Worm (Caenorhabditis elegans): ENCODE results near the gene dpf-4.

The dpf-4 gene

DNA sequence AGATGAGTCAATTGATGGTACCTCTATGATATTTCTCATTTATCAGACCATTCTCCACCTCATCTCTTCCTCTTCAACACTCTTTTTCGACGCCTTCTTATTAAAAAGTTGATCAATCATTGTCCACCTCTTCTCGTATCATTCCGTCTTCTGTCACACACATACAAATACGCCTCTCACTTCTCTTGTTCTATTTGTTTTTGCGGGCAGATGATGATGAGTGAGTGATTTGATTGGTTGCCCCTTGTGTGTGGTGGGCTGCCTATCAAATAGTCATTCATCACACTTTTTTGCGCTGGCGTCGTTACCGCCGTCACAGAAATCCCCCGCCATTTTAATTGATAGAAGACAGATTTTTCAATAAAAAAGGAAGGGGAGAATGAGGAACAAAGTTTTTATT is 46.4 kb upstream of the dpf-4 start (continued):
- TF ChIP-seq skn-1 (tag; optimal IDR thresholded peaks at IDR 0.05), result no peak
- TF ChIP-seq ztf-11 (tag; optimal IDR thresholded peaks at IDR 0.05), result no peak
- no peak for TF ChIP-seq isw-1 (GFP tag; IDR thresholded peaks at IDR 0.05)
- no peak for TF ChIP-seq nhr-77 (tag; optimal IDR thresholded peaks at IDR 0.05)
- TF ChIP-seq xbp-1 (tag; optimal IDR thresholded peaks at IDR 0.05), result no peak
- no peak for TF ChIP-seq unc-30 (tag; optimal IDR thresholded peaks at IDR 0.05)
- no peak for TF ChIP-seq ceh-88 (GFP tag; IDR thresholded peaks at IDR 0.05)
- no peak for TF ChIP-seq lin-15B (tag; optimal IDR thresholded peaks at IDR 0.05)
- TF ChIP-seq lin-14 (GFP tag; optimal IDR thresholded peaks at IDR 0.05), result peak; percentile 66
- peak; percentile 81 for TF ChIP-seq blmp-1 (tag; optimal IDR thresholded peaks at IDR 0.05)
- no peak for TF ChIP-seq fkh-4 (tag; optimal IDR thresholded peaks at IDR 0.05; ENCODE audit: borderline replicate concordance)
- no peak for TF ChIP-seq fkh-8 (tag; optimal IDR thresholded peaks at IDR 0.05)
- no peak for TF ChIP-seq egl-13 (tag; optimal IDR thresholded peaks at IDR 0.05)
- TF ChIP-seq vab-15 (tag; optimal IDR thresholded peaks at IDR 0.05), result no peak
- TF ChIP-seq tlp-1 (tag; optimal IDR thresholded peaks at IDR 0.05), result no peak
- TF ChIP-seq unc-86 (tag; optimal IDR thresholded peaks at IDR 0.05), result no peak
- peak in 1 of 2 experiments; percentile 52 for TF ChIP-seq lin-35 (GFP tag; optimal IDR thresholded peaks at IDR 0.05)
- no peak for TF ChIP-seq elt-2 (tag; optimal IDR thresholded peaks at IDR 0.05)
- TF ChIP-seq tbx-2 (tag; optimal IDR thresholded peaks at IDR 0.05), result peak; percentile 36
- no peak for TF ChIP-seq unc-98 (GFP tag; IDR thresholded peaks at IDR 0.05)

- TF ChIP-seq efl-3 (GFP tag; optimal IDR thresholded peaks at IDR 0.05) (no peak), lin-14 (GFP tag; optimal IDR thresholded peaks at IDR 0.05) (peak; percentile 6), blmp-1 (tag; optimal IDR thresholded peaks at IDR 0.05) (peak; percentile 40), rnt-1 (tag; optimal IDR thresholded peaks at IDR 0.05) (no peak), elt-3 (tag; optimal IDR thresholded peaks at IDR 0.05) (peak in 1 of 6 experiments; percentile 19), lin-35 (GFP tag; optimal IDR thresholded peaks at IDR 0.05) (peak in 1 of 2 experiments; percentile 29), irx-1 (tag; optimal IDR thresholded peaks at IDR 0.05) (no peak)
Observed at ce11 chrIII:5813501-5813900, 45.6 kb upstream of the dpf-4 start.

DNA sequence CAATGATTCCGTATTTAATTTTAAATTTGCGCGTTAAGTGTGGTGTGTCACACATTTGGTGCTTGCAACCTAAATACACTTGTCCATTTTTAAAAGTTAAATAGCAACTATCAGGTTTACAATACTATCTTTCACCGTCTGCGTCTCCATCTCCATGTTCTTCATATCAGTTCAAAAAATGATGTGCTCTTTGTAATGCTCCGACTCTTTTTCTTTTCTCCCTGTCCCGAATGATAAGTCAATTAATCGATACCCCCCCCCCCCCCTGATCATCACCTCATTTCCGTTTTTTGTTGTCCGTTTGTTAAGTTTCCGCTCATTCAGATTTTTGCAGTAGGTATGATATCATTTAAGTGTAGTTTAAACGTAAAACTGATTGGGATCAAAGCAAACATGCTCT is 45.0 kb upstream of the dpf-4 start:
- TF ChIP-seq elt-2 (tag; optimal IDR thresholded peaks at IDR 0.05) (peak; percentile 44), skn-1 (tag; optimal IDR thresholded peaks at IDR 0.05) (no peak), efl-1 (optimal IDR thresholded peaks at IDR 0.05) (no peak), efl-1 (GFP tag; optimal IDR thresholded peaks at IDR 0.05 in 1 of 2) (peak in 1 of 2 experiments; percentile 77)

- TF ChIP-seq unc-130 (tag; optimal IDR thresholded peaks at IDR 0.05) (peak; percentile 58), irx-1 (tag; optimal IDR thresholded peaks at IDR 0.05) (no peak), pax-3 (tag; optimal IDR thresholded peaks at IDR 0.05) (no peak), zag-1 (tag; optimal IDR thresholded peaks at IDR 0.05) (no peak), elt-2 (tag; optimal IDR thresholded peaks at IDR 0.05) (no peak), swsn-7 (tag; optimal IDR thresholded peaks at IDR 0.05) (no peak), mdl-1 (tag; optimal IDR thresholded peaks at IDR 0.05) (peak in 1 of 2 experiments; percentile 10), blmp-1 (tag; optimal IDR thresholded peaks at IDR 0.05) (peak; percentile 51), nhr-71 (tag; optimal IDR thresholded peaks at IDR 0.05) (peak; percentile 57), grh-1 (GFP tag; IDR thresholded peaks at IDR 0.05) (peak; percentile 42; the same call in 1 of the 2 replicates), nhr-90 (tag; optimal IDR thresholded peaks at IDR 0.05; ENCODE audit: poor library complexity) (peak; percentile 39), nhr-28 (tag; optimal IDR thresholded peaks at IDR 0.05) (no peak), lsy-2 (tag; optimal IDR thresholded peaks at IDR 0.05) (peak in 1 of 2 experiments; percentile 17), lin-14 (GFP tag; optimal IDR thresholded peaks at IDR 0.05) (peak; percentile 59), lin-15B (tag; optimal IDR thresholded peaks at IDR 0.05) (no peak), ets-5 (GFP tag; IDR thresholded peaks at IDR 0.05) (no peak), nhr-85 (tag) (peak; percentile 90), nhr-20 (tag; optimal IDR thresholded peaks at IDR 0.05) (peak; percentile 40), dsc-1 (tag; optimal IDR thresholded peaks at IDR 0.05) (no peak), rnt-1 (tag; optimal IDR thresholded peaks at IDR 0.05) (no peak), lin-39 (tag; optimal IDR thresholded peaks at IDR 0.05) (no peak), lin-35 (GFP tag; optimal IDR thresholded peaks at IDR 0.05) (peak in 1 of 2 experiments; percentile 54), ama-1 (optimal IDR thresholded peaks at IDR 0.05) (no peak), nhr-19 (GFP tag; conservative IDR thresholded peaks at IDR 0.05) (peak; percentile 35), efl-1 (optimal IDR thresholded peaks at IDR 0.05) (peak in 1 of 2 experiments; percentile 14), efl-1 (GFP tag; optimal IDR thresholded peaks at IDR 0.05 in 1 of 2) (peak in 1 of 2 experiments; percentile 58), dpl-1 (GFP tag; optimal IDR thresholded peaks at IDR 0.05) (peak in 1 of 3 experiments; percentile 2), snu-23 (GFP tag; optimal IDR thresholded peaks at IDR 0.05) (peak; percentile 32), elt-3 (tag; optimal IDR thresholded peaks at IDR 0.05) (peak in 2 of 6 experiments; percentile 15 to 34), ces-1 (GFP tag; optimal IDR thresholded peaks at IDR 0.05) (no peak), ztf-11 (tag; optimal IDR thresholded peaks at IDR 0.05) (no peak), tbx-2 (tag; optimal IDR thresholded peaks at IDR 0.05) (peak; percentile 53)
Observed at ce11 chrIII:5814799-5815198, 44.3 kb upstream of the dpf-4 start, which contains the start of gene R12B2.7. Gene R12B2.7 (plus strand): TSS chrIII:5815045.

All from whole organism, L1 larva.